Worm (Caenorhabditis elegans): Measurements from ENCODE around the gene rpl-34.

Gene rpl-34

ce11 chrIV:12236011-12236410 lies 32.8 kb upstream of the rpl-34 start, which contains the start of gene sre-16:
TSS of gene sre-16 (minus strand) at chrIV:12236111.
- no peak for TF ChIP-seq pag-3 (tag; optimal IDR thresholded peaks at IDR 0.05; ENCODE audit: borderline replicate concordance)
- TF ChIP-seq madf-2 (tag; optimal IDR thresholded peaks at IDR 0.05): no peak
- no peak for TF ChIP-seq tbx-2 (tag; optimal IDR thresholded peaks at IDR 0.05)
- TF ChIP-seq zip-5 (tag; optimal IDR thresholded peaks at IDR 0.05): no peak
- TF ChIP-seq dmd-4 (tag; optimal IDR thresholded peaks at IDR 0.05; ENCODE audit: borderline replicate concordance): no peak
- no peak for TF ChIP-seq hlh-15 (tag; optimal IDR thresholded peaks at IDR 0.05)
- TF ChIP-seq nhr-232 (tag; optimal IDR thresholded peaks at IDR 0.05): no peak

ce11 chrIV:12238851-12239250 lies 29.9 kb upstream of the rpl-34 start, which contains the start of gene sre-19:
TSS of gene sre-19 (minus strand) at chrIV:12238951.
- TF ChIP-seq nhr-11 (tag; optimal IDR thresholded peaks at IDR 0.05) (no peak), hlh-15 (tag; optimal IDR thresholded peaks at IDR 0.05) (no peak), hlh-30 (tag; optimal IDR thresholded peaks at IDR 0.05; ENCODE audit: insufficient read depth) (no peak), ceh-24 (tag; optimal IDR thresholded peaks at IDR 0.05) (no peak), ceh-48 (tag; optimal IDR thresholded peaks at IDR 0.05) (no peak), ama-1 (optimal IDR thresholded peaks at IDR 0.05) (no peak), hlh-8 (tag; optimal IDR thresholded peaks at IDR 0.05) (no peak), zip-5 (tag; optimal IDR thresholded peaks at IDR 0.05) (no peak), ceh-6 (GFP tag; optimal IDR thresholded peaks at IDR 0.05) (no peak), pat-9 (tag; optimal IDR thresholded peaks at IDR 0.05) (no peak), ceh-19 (GFP tag; optimal IDR thresholded peaks at IDR 0.05) (no peak), pax-1 (tag; optimal IDR thresholded peaks at IDR 0.05) (no peak), ref-2 (tag; optimal IDR thresholded peaks at IDR 0.05) (no peak), ceh-45 (GFP tag; IDR thresholded peaks at IDR 0.05) (no peak)

ce11 chrIV:12244706-12245105 lies 24.1 kb upstream of the rpl-34 start, which contains the start of gene sre-15:
TSS of gene sre-15 (minus strand) at chrIV:12244806.
- TF ChIP-seq rnt-1 (tag; optimal IDR thresholded peaks at IDR 0.05) (no peak), fax-1 (tag; optimal IDR thresholded peaks at IDR 0.05) (no peak), pag-3 (tag; optimal IDR thresholded peaks at IDR 0.05; ENCODE audit: borderline replicate concordance) (no peak), pax-1 (tag; optimal IDR thresholded peaks at IDR 0.05) (no peak), ref-2 (tag; optimal IDR thresholded peaks at IDR 0.05) (no peak), unc-42 (tag; optimal IDR thresholded peaks at IDR 0.05) (no peak), tbx-7 (tag; optimal IDR thresholded peaks at IDR 0.05) (no peak), C08G9.2 (tag; optimal IDR thresholded peaks at IDR 0.05) (no peak), ceh-9 (tag; optimal IDR thresholded peaks at IDR 0.05) (no peak), dmd-4 (tag; optimal IDR thresholded peaks at IDR 0.05; ENCODE audit: borderline replicate concordance) (no peak), tbx-2 (tag; optimal IDR thresholded peaks at IDR 0.05) (no peak), gmeb-2 (tag; optimal IDR thresholded peaks at IDR 0.05) (no peak), hlh-6 (tag; optimal IDR thresholded peaks at IDR 0.05) (no peak), zip-5 (tag; optimal IDR thresholded peaks at IDR 0.05) (no peak), ceh-6 (GFP tag; optimal IDR thresholded peaks at IDR 0.05) (no peak), unc-55 (GFP tag; optimal IDR thresholded peaks at IDR 0.05) (no peak), F13H6.1 (tag; optimal IDR thresholded peaks at IDR 0.05) (no peak), hlh-15 (tag; optimal IDR thresholded peaks at IDR 0.05) (no peak)

ce11 chrIV:12252579-12252978 lies 16.2 kb upstream of the rpl-34 start, which contains the start of gene dnj-26:
TSS of gene dnj-26 (minus strand) at chrIV:12252679.
- TF ChIP-seq ceh-34 (tag; optimal IDR thresholded peaks at IDR 0.05) (no peak), ceh-6 (GFP tag; optimal IDR thresholded peaks at IDR 0.05) (no peak), hlh-15 (tag; optimal IDR thresholded peaks at IDR 0.05) (no peak), tbx-2 (tag; optimal IDR thresholded peaks at IDR 0.05) (no peak), ttx-3 (tag; optimal IDR thresholded peaks at IDR 0.05) (no peak), hlh-6 (tag; optimal IDR thresholded peaks at IDR 0.05) (no peak), fkh-6 (tag; optimal IDR thresholded peaks at IDR 0.05) (no peak), hlh-30 (tag; optimal IDR thresholded peaks at IDR 0.05; ENCODE audit: insufficient read depth) (no peak), elt-4 (tag; optimal IDR thresholded peaks at IDR 0.05) (no peak)

Measured in whole organism, late embryonic.